Worm (Caenorhabditis elegans) whole organism, mixed stage, embryonic: ENCODE results near the gene K09E4.4.

ENCODE experiments used
- blmp-1 ChIP-seq: fragments of 150-350 bp; optimal IDR thresholded peaks from 2 replicates; lab custom pipeline; 2014; ENCODE audit warnings: missing biosample characterization, missing genetic modification characterization
- ceh-43 ChIP-seq: fragments of 200-800 bp; sonication (Bioruptor generic); optimal IDR thresholded peaks from 2 replicates; lab custom pipeline; 2018; ENCODE audit warnings: mild to moderate bottlenecking, missing genetic modification characterization, moderate library complexity, missing compliant biosample characterization
- ceh-83 ChIP-seq: fragments of 200-800 bp; sonication (Bioruptor generic); optimal IDR thresholded peaks from 2 replicates; lab custom pipeline; 2018; ENCODE audit warnings: mild to moderate bottlenecking, missing genetic modification characterization, missing compliant biosample characterization
- elt-3 ChIP-seq: fragments of 150-350 bp; optimal IDR thresholded peaks from 2 replicates; lab custom pipeline; 2014; ENCODE audit warnings: missing biosample characterization, missing genetic modification characterization
- hlh-1 ChIP-seq: fragments of 150-350 bp; optimal IDR thresholded peaks from 2 replicates; lab custom pipeline; 2014; ENCODE audit warnings: missing biosample characterization, missing genetic modification reagents, missing genetic modification characterization
- mep-1 ChIP-seq: fragments of 150-350 bp; optimal IDR thresholded peaks from 2 replicates; lab custom pipeline; 2017; ENCODE audit warnings: missing biosample characterization, missing genetic modification reagents, missing genetic modification characterization, inconsistent platforms
- nhr-76 ChIP-seq: sonication (generic microtip); optimal IDR thresholded peaks from 2 replicates; lab custom pipeline; 2017; ENCODE audit warnings: missing biosample characterization, missing genetic modification characterization
- pha-4 ChIP-seq: fragments of 150-350 bp; optimal IDR thresholded peaks from 2 replicates; lab custom pipeline; 2018; ENCODE audit warnings: missing biosample characterization, missing genetic modification reagents, missing genetic modification characterization
- snpc-4 ChIP-seq: fragments of 150-350 bp; optimal IDR thresholded peaks from 2 replicates; lab custom pipeline; 2014; ENCODE audit warnings: missing biosample characterization, missing genetic modification characterization
- unc-39 ChIP-seq: fragments of 150-350 bp; optimal IDR thresholded peaks from 2 replicates; lab custom pipeline; 2014; ENCODE audit warnings: missing biosample characterization, missing genetic modification characterization
- zip-8 ChIP-seq: fragments of 150-350 bp; optimal IDR thresholded peaks from 2 replicates; lab custom pipeline; 2014; ENCODE audit warnings: missing biosample characterization, missing genetic modification characterization
- ztf-11 ChIP-seq: fragments of 150-350 bp; optimal IDR thresholded peaks from 2 replicates; lab custom pipeline; 2014; ENCODE audit warnings: missing biosample characterization, missing genetic modification characterization

- TF ChIP-seq nhr-76 (tag; lab: Kevin White, UChicago): no peak
- TF ChIP-seq snpc-4: no peak
- no peak for TF ChIP-seq blmp-1 (tag; lab: Kevin White, UChicago)
- no peak for TF ChIP-seq hlh-1 (tag; lab: Kevin White, UChicago)
- no peak for TF ChIP-seq unc-39 (tag; lab: Kevin White, UChicago)
- no peak for TF ChIP-seq mep-1
- TF ChIP-seq pha-4 (tag; lab: Kevin White, UChicago): no peak
- no peak for TF ChIP-seq ceh-83
- no peak for TF ChIP-seq elt-3 (tag; lab: Kevin White, UChicago)
- TF ChIP-seq ceh-43 (GFP tag; lab: Kevin White, UChicago): no peak
- no peak for TF ChIP-seq ztf-11 (tag; lab: Kevin White, UChicago)
- TF ChIP-seq zip-8 (tag; lab: Kevin White, UChicago): no peak
Measured at ce11 chrII:14095875-14096274, 26.1 kb downstream of the K09E4.4 start.
